Worm (Caenorhabditis elegans) whole organism, early embryonic: ENCODE data around the gene srh-27.

ENCODE experiments used
- ama-1 ChIP-seq: fragments of 150-350 bp; optimal IDR thresholded peaks from 2 replicates; lab custom pipeline; 2014
- ceh-13 ChIP-seq: fragments of 200-800 bp; sonication (Bioruptor generic); optimal IDR thresholded peaks from 2 replicates; lab custom pipeline; 2018; ENCODE audit warnings: mild to moderate bottlenecking, missing genetic modification characterization, missing compliant biosample characterization
- ceh-36 ChIP-seq: sonication (generic microtip); optimal IDR thresholded peaks from 2 replicates; lab custom pipeline; 2016; ENCODE audit warnings: missing genetic modification characterization, inconsistent platforms, missing compliant biosample characterization
- ets-7 ChIP-seq: sonication (generic microtip); optimal IDR thresholded peaks from 2 replicates; lab custom pipeline; 2016; ENCODE audit warnings: missing genotype, missing genetic modification characterization, missing compliant biosample characterization
- tbx-37 ChIP-seq: fragments of 200-800 bp; sonication (Bioruptor generic); conservative IDR thresholded peaks from 2 replicates; pipeline ENCODE4 v1.3.6; 2022; ENCODE audit warnings: missing genetic modification reagents, missing genetic modification characterization, missing compliant biosample characterization
- tra-4 ChIP-seq: sonication (generic microtip); optimal IDR thresholded peaks from 2 replicates; lab custom pipeline; 2017; ENCODE audit warnings: missing genetic modification characterization, missing compliant biosample characterization

- TF ChIP-seq ceh-36 (tag; lab: Kevin White, UChicago), result no peak
- TF ChIP-seq ceh-13 (GFP tag; lab: Kevin White, UChicago), result no peak
- no peak for TF ChIP-seq ama-1 (lab: Kevin White, UChicago)
- no peak for TF ChIP-seq tra-4 (tag; lab: Kevin White, UChicago)
- no peak for TF ChIP-seq tbx-37 (GFP tag; lab: Robert Waterston, UW)
- TF ChIP-seq ets-7 (tag; lab: Kevin White, UChicago), result no peak
These were observed 41.6 kb downstream of the srh-27 start, which contains the start of gene T21B4.15 for ce11 chrII:12489903-12490302.
